Fruit fly (Drosophila melanogaster) whole organism, prepupa: ENCODE results near the gene CG6204.

ENCODE experiments used
- Blimp-1 ChIP-seq: fragments of 200-800 bp; sonication (Bioruptor generic); optimal IDR thresholded peaks from 3 replicates; lab custom pipeline; 2017; ENCODE audit warnings: missing biosample characterization, missing genetic modification characterization, mild to moderate bottlenecking, moderate library complexity, missing genetic modification reagents
- CG10631 ChIP-seq: fragments of 200-800 bp; sonication (Bioruptor generic); optimal IDR thresholded peaks from 2 replicates; lab custom pipeline; 2016; ENCODE audit warnings: missing biosample characterization, missing genetic modification characterization
- CG10669 ChIP-seq: fragments of 200-800 bp; sonication (Bioruptor generic); optimal IDR thresholded peaks from 3 replicates; lab custom pipeline; 2018; ENCODE audit warnings: missing biosample characterization, mild to moderate bottlenecking, missing genetic modification characterization, moderate library complexity
- CG11294 ChIP-seq: fragments of 200-800 bp; sonication (Bioruptor generic); IDR thresholded peaks from 2 replicates; pipeline ENCODE4 v1.3.6; 2022; ENCODE audit warnings: missing biosample characterization, missing genetic modification characterization
- CG11762 ChIP-seq: fragments of 200-800 bp; sonication (Bioruptor generic); optimal IDR thresholded peaks from 3 replicates; lab custom pipeline; 2016; ENCODE audit warnings: missing biosample characterization, missing genetic modification characterization; ENCODE audit not compliant: insufficient read depth
- CG11902 ChIP-seq: fragments of 200-800 bp; sonication (Bioruptor generic); optimal IDR thresholded peaks from 3 replicates; lab custom pipeline; 2016; ENCODE audit warnings: missing biosample characterization, missing genetic modification characterization
- CG15336 ChIP-seq: fragments of 200-800 bp; sonication (Bioruptor generic); IDR thresholded peaks from 2 replicates; pipeline ENCODE4 v1.3.6; 2022; ENCODE audit warnings: missing biosample characterization, missing genetic modification characterization
- CG1621 ChIP-seq: fragments of 200-800 bp; sonication (Bioruptor generic); optimal IDR thresholded peaks from 3 replicates; lab custom pipeline; 2018; ENCODE audit warnings: missing biosample characterization, mild to moderate bottlenecking, missing genetic modification characterization
- CG16779 ChIP-seq: fragments of 200-800 bp; sonication (Bioruptor generic); optimal IDR thresholded peaks from 3 replicates; lab custom pipeline; 2017; ENCODE audit warnings: missing biosample characterization, mild to moderate bottlenecking, missing genetic modification characterization
- CG3032 ChIP-seq: fragments of 200-800 bp; optimal IDR thresholded peaks from 2 replicates; lab custom pipeline; 2019; ENCODE audit warnings: missing biosample characterization, mild to moderate bottlenecking, missing genetic modification characterization, moderate library complexity
- CG31627 ChIP-seq: fragments of 200-800 bp; sonication (Bioruptor generic); optimal IDR thresholded peaks from 3 replicates; lab custom pipeline; 2016; ENCODE audit warnings: missing biosample characterization, missing genetic modification characterization
- CG32006 ChIP-seq: fragments of 200-800 bp; sonication (Bioruptor generic); optimal IDR thresholded peaks from 3 replicates; lab custom pipeline; 2017; ENCODE audit warnings: missing biosample characterization, mild to moderate bottlenecking, missing genetic modification characterization
- CG34406 ChIP-seq: fragments of 200-800 bp; sonication (Bioruptor generic); optimal IDR thresholded peaks from 3 replicates; lab custom pipeline; 2016; ENCODE audit warnings: missing biosample characterization, missing genetic modification characterization
- CG4318 ChIP-seq: fragments of 200-800 bp; sonication (Bioruptor generic); optimal IDR thresholded peaks from 3 replicates; lab custom pipeline; 2017; ENCODE audit warnings: missing biosample characterization, mild to moderate bottlenecking, missing genetic modification characterization
- CG6276 ChIP-seq: fragments of 200-800 bp; sonication (Bioruptor generic); optimal IDR thresholded peaks from 2 replicates; lab custom pipeline; 2017; ENCODE audit warnings: missing biosample characterization, mild to moderate bottlenecking, missing genetic modification characterization
- CG6792 ChIP-seq: fragments of 200-800 bp; sonication (Bioruptor generic); optimal IDR thresholded peaks from 3 replicates; lab custom pipeline; 2016; ENCODE audit warnings: missing biosample characterization, missing genetic modification characterization
- CG6808 ChIP-seq: fragments of 200-800 bp; sonication (Bioruptor generic); optimal IDR thresholded peaks from 3 replicates; lab custom pipeline; 2017; ENCODE audit warnings: missing biosample characterization, missing genetic modification characterization, mild to moderate bottlenecking, moderate library complexity, missing genetic modification reagents
- CG6854 ChIP-seq: fragments of 200-800 bp; sonication (Bioruptor generic); optimal IDR thresholded peaks from 2 replicates; lab custom pipeline; 2017; ENCODE audit warnings: missing biosample characterization, mild to moderate bottlenecking, missing genetic modification characterization
- CG7368 ChIP-seq: fragments of 200-800 bp; sonication (Bioruptor generic); optimal IDR thresholded peaks from 3 replicates; lab custom pipeline; 2016; ENCODE audit warnings: missing biosample characterization, missing genetic modification characterization
- CG8319 ChIP-seq: fragments of 200-800 bp; sonication (Bioruptor generic); optimal IDR thresholded peaks from 3 replicates; lab custom pipeline; 2016; ENCODE audit warnings: missing biosample characterization, missing genetic modification characterization
- CG9139 ChIP-seq: fragments of 200-800 bp; sonication (Bioruptor generic); optimal IDR thresholded peaks from 3 replicates; lab custom pipeline; 2017; ENCODE audit warnings: missing biosample characterization, mild to moderate bottlenecking, missing genetic modification characterization
- Eip75B ChIP-seq: fragments of 200-800 bp; sonication (Bioruptor generic); optimal IDR thresholded peaks from 3 replicates; lab custom pipeline; 2016; ENCODE audit warnings: missing biosample characterization, missing genetic modification characterization
- Eip78C ChIP-seq: fragments of 200-800 bp; sonication (Bioruptor generic); peaks from one replicate; lab custom pipeline; 2016; ENCODE audit warnings: missing biosample characterization, missing genetic modification characterization
- Eip93F ChIP-seq: fragments of 200-800 bp; sonication (Bioruptor generic); optimal IDR thresholded peaks from 2 replicates; lab custom pipeline; 2016; ENCODE audit warnings: missing biosample characterization, mild to moderate bottlenecking, missing genetic modification characterization
- Ets96B ChIP-seq: fragments of 200-800 bp; optimal IDR thresholded peaks from 2 replicates; lab custom pipeline; 2019; ENCODE audit warnings: missing biosample characterization, mild to moderate bottlenecking, missing genetic modification characterization, moderate library complexity
- Gug ChIP-seq: fragments of 200-800 bp; sonication (Bioruptor generic); IDR thresholded peaks from 2 replicates; pipeline ENCODE4 v1.3.6; 2022; ENCODE audit warnings: missing biosample characterization, missing genetic modification characterization
- Hr38 ChIP-seq: sonication (Bioruptor generic); optimal IDR thresholded peaks from 2 replicates; lab custom pipeline; 2016; ENCODE audit warnings: missing biosample characterization, missing genetic modification characterization
- Hr39 ChIP-seq: fragments of 200-800 bp; sonication (Bioruptor generic); optimal IDR thresholded peaks from 2 replicates; lab custom pipeline; 2016; ENCODE audit warnings: missing biosample characterization, missing genetic modification characterization
- Hr4 ChIP-seq: fragments of 200-800 bp; sonication (Bioruptor generic); optimal IDR thresholded peaks from 3 replicates; lab custom pipeline; 2016; ENCODE audit warnings: missing biosample characterization, missing genetic modification characterization
- Lpt ChIP-seq: fragments of 200-800 bp; sonication (Bioruptor generic); optimal IDR thresholded peaks from 3 replicates; lab custom pipeline; 2016; ENCODE audit warnings: missing biosample characterization, missing genetic modification characterization
- Met ChIP-seq: fragments of 200-800 bp; sonication (Bioruptor generic); optimal IDR thresholded peaks from 3 replicates; lab custom pipeline; 2016; ENCODE audit warnings: missing biosample characterization, missing genetic modification characterization
- OdsH ChIP-seq: fragments of 200-800 bp; sonication (Bioruptor generic); optimal IDR thresholded peaks from 3 replicates; lab custom pipeline; 2016; ENCODE audit warnings: missing biosample characterization, missing genetic modification characterization
- Smox ChIP-seq: fragments of 200-800 bp; sonication (Bioruptor generic); optimal IDR thresholded peaks from 3 replicates; lab custom pipeline; 2016; ENCODE audit warnings: missing biosample characterization, missing genetic modification characterization
- Sox102F ChIP-seq: fragments of 200-800 bp; sonication (Bioruptor generic); optimal IDR thresholded peaks from 2 replicates; lab custom pipeline; 2016; ENCODE audit warnings: missing biosample characterization, mild to moderate bottlenecking, missing genetic modification characterization
- Sox14 ChIP-seq: fragments of 200-800 bp; sonication (Bioruptor generic); optimal IDR thresholded peaks from 3 replicates; lab custom pipeline; 2016; ENCODE audit warnings: missing biosample characterization, missing genetic modification characterization
- Sox15 ChIP-seq: fragments of 200-800 bp; sonication (Bioruptor generic); optimal IDR thresholded peaks from 3 replicates; lab custom pipeline; 2016; ENCODE audit warnings: missing biosample characterization, missing genetic modification characterization
- achi ChIP-seq: fragments of 200-800 bp; sonication (Bioruptor generic); optimal IDR thresholded peaks from 3 replicates; lab custom pipeline; 2016; ENCODE audit warnings: missing biosample characterization, missing genetic modification characterization
- acj6 ChIP-seq: fragments of 200-800 bp; sonication (Bioruptor generic); optimal IDR thresholded peaks from 3 replicates; lab custom pipeline; 2016; ENCODE audit warnings: missing biosample characterization, missing genetic modification characterization
- cyc ChIP-seq: fragments of 200-800 bp; sonication (Bioruptor generic); optimal IDR thresholded peaks from 3 replicates; lab custom pipeline; 2016; ENCODE audit warnings: missing biosample characterization, missing genetic modification characterization
- dsx ChIP-seq: fragments of 200-800 bp; optimal IDR thresholded peaks from 3 replicates; lab custom pipeline; 2019; ENCODE audit warnings: missing biosample characterization, mild to moderate bottlenecking, missing genetic modification characterization, moderate library complexity; ENCODE audit not compliant: poor library complexity, severe bottlenecking
- eg ChIP-seq: fragments of 200-800 bp; sonication (Bioruptor generic); IDR thresholded peaks from 3 replicates; pipeline ENCODE4 v1.3.6; 2022; ENCODE audit warnings: missing biosample characterization, missing genetic modification characterization
- fd59A ChIP-seq: fragments of 200-800 bp; sonication (Bioruptor generic); optimal IDR thresholded peaks from 2 replicates; lab custom pipeline; 2017; ENCODE audit warnings: missing biosample characterization, mild to moderate bottlenecking, missing genetic modification characterization, missing genetic modification reagents
- fkh ChIP-seq: fragments of 200-800 bp; sonication (Bioruptor generic); optimal IDR thresholded peaks from 3 replicates; lab custom pipeline; 2017; ENCODE audit warnings: missing biosample characterization, mild to moderate bottlenecking, missing genetic modification characterization, moderate library complexity
- lz ChIP-seq: fragments of 200-800 bp; sonication (Bioruptor generic); optimal IDR thresholded peaks from 3 replicates; lab custom pipeline; 2016; ENCODE audit warnings: missing biosample characterization, missing genetic modification characterization
- net ChIP-seq: fragments of 200-800 bp; sonication (Bioruptor generic); optimal IDR thresholded peaks from 3 replicates; lab custom pipeline; 2016; ENCODE audit warnings: missing biosample characterization, missing genetic modification characterization
- salr ChIP-seq, 2 experiments: fragments of 200-800 bp; sonication (Bioruptor generic); optimal IDR thresholded peaks; 3 replicates each; lab custom pipeline; 2016 to 2018; ENCODE audit warnings: missing biosample characterization in 2 of 2, missing genetic modification characterization in 2 of 2, mild to moderate bottlenecking in 1 of 2
- spab ChIP-seq: fragments of 200-800 bp; sonication (Bioruptor generic); optimal IDR thresholded peaks from 2 replicates; lab custom pipeline; 2017; ENCODE audit warnings: missing biosample characterization, mild to moderate bottlenecking, missing genetic modification characterization, missing genetic modification reagents
- svp ChIP-seq: fragments of 200-800 bp; sonication (Bioruptor generic); peaks from one replicate; lab custom pipeline; 2016; ENCODE audit warnings: missing biosample characterization, missing genetic modification characterization
- topi ChIP-seq: fragments of 200-800 bp; sonication (Bioruptor generic); optimal IDR thresholded peaks from 3 replicates; lab custom pipeline; 2016; ENCODE audit warnings: missing biosample characterization, missing genetic modification characterization
- vri ChIP-seq: fragments of 200-800 bp; sonication (Bioruptor generic); optimal IDR thresholded peaks from 3 replicates; lab custom pipeline; 2016; ENCODE audit warnings: missing biosample characterization, mild to moderate bottlenecking, missing genetic modification characterization

The CG6204 gene

DNA sequence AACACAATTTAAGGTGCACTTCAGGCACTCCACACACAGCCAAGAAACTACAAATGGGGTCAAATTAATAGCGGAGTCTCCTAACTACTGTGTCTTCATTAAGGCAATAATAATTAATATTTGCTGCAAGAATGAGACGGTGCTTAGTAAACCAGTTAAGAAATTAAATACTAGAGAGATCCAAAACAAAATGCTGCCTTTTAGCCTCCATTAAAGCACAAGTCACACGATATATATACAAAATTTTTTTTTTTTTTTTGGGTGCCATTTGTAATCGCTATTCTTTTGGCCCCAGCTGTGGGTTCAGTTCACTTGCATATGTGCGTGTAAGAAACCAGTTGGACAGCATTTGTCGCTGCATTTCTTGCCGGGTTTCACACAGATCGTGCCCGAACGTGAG, 9.8 kb downstream of the CG6204 start (continued):
- TF ChIP-seq Eip93F (GFP tag; lab: Kevin White, UChicago) (peak; percentile 78), CG6854 (peak; percentile 77), CG6808 (GFP tag; lab: Kevin White, UChicago) (peak; percentile 80), net (peak; percentile 85), CG10669 (peak; percentile 72), CG11902 (GFP tag; lab: Kevin White, UChicago) (peak; percentile 69), dsx (GFP tag; lab: Kevin White, UChicago) (peak; percentile 72), OdsH (GFP tag; lab: Kevin White, UChicago) (peak; percentile 88), CG7368 (GFP tag; lab: Kevin White, UChicago) (peak; percentile 79), Blimp-1 (peak; percentile 31), acj6 (peak; percentile 85), achi (peak; percentile 86)

DNA sequence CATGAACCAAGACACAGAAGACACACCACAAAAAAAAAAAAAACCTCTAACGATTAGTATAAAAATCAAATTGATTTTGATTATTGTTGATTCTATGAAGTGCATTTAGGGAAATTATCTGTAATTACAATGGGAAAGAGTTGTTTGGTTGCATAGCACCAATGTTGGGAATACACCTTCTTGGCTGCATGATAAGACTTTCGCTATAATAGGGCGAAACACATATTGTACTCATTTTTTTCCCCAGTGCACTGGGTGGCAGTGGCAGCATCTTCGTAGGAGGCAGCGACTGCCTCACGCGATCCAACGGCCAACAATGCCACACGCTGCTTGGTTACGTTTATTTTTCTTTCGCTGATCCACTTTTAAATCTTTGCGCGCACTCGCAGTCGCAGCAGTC, 10.4 kb downstream of the CG6204 start:
- TF ChIP-seq Eip78C (GFP tag; lab: Kevin White, UChicago): peak; percentile 78
- peak; percentile 28 for TF ChIP-seq Lpt (GFP tag; lab: Kevin White, UChicago)
- no peak for TF ChIP-seq vri
- peak; percentile 82 for TF ChIP-seq Hr4 (GFP tag; lab: Kevin White, UChicago)
- TF ChIP-seq CG8319: no peak
- TF ChIP-seq acj6: peak; percentile 11
- no peak for TF ChIP-seq Blimp-1
- no peak for TF ChIP-seq CG6792 (GFP tag; lab: Kevin White, UChicago)
- TF ChIP-seq Hr39 (GFP tag; lab: Kevin White, UChicago): peak; percentile 19
- no peak for TF ChIP-seq Smox (GFP tag; lab: Kevin White, UChicago)
- TF ChIP-seq salr (GFP tag; optimal IDR thresholded peaks at IDR 0.05; lab: Kevin White, UChicago): no peak
- no peak for TF ChIP-seq topi
- TF ChIP-seq lz: peak; percentile 5
- TF ChIP-seq achi: peak; percentile 34
- peak; percentile 22; the same call in 1 of the 3 replicates for TF ChIP-seq eg
- TF ChIP-seq Gug: no peak
- no peak for TF ChIP-seq CG9139 (GFP tag; lab: Kevin White, UChicago)
- TF ChIP-seq CG6854: no peak
- 0 out of 2 replicates have a peak, but pooled peaks have one; percentile 30 for TF ChIP-seq CG11294
- no peak for TF ChIP-seq Hr38 (GFP tag; lab: Kevin White, UChicago)
- TF ChIP-seq Met (GFP tag; lab: Kevin White, UChicago): no peak
- TF ChIP-seq fkh (GFP tag; lab: Kevin White, UChicago): no peak
- no peak for TF ChIP-seq spab (GFP tag; lab: Kevin White, UChicago)
- peak; percentile 87 for TF ChIP-seq CG32006 (GFP tag; lab: Kevin White, UChicago)
- TF ChIP-seq CG4318: peak; percentile 84
- no peak for TF ChIP-seq CG1621
- no peak for TF ChIP-seq Ets96B (tag; lab: Kevin White, UChicago)
- TF ChIP-seq CG11762 (GFP tag; lab: Kevin White, UChicago): no peak
- TF ChIP-seq Sox15 (GFP tag; lab: Kevin White, UChicago): no peak
- TF ChIP-seq Sox14 (GFP tag; lab: Kevin White, UChicago): peak; percentile 32
- peak; percentile 45 for TF ChIP-seq OdsH (GFP tag; lab: Kevin White, UChicago)
- peak; percentile 22 for TF ChIP-seq CG31627 (GFP tag; lab: Kevin White, UChicago)
- peak; percentile 16 for TF ChIP-seq Eip75B (GFP tag; lab: Kevin White, UChicago)
- peak; percentile 10 for TF ChIP-seq net
- TF ChIP-seq svp (GFP tag; lab: Kevin White, UChicago): no peak
- TF ChIP-seq CG10631 (GFP tag; lab: Kevin White, UChicago): peak; percentile 26
- peak; percentile 49 for TF ChIP-seq CG6276 (GFP tag; lab: Kevin White, UChicago)
- no peak for TF ChIP-seq CG7368 (GFP tag; lab: Kevin White, UChicago)
- TF ChIP-seq Sox102F (GFP tag; lab: Kevin White, UChicago): no peak
- no peak for TF ChIP-seq dsx (GFP tag; lab: Kevin White, UChicago)
- peak; percentile 68 for TF ChIP-seq CG15336
- TF ChIP-seq CG16779: no peak
- peak; percentile 16 for TF ChIP-seq cyc (GFP tag; lab: Kevin White, UChicago)
- TF ChIP-seq CG34406 (GFP tag; lab: Kevin White, UChicago): peak; percentile 12
- TF ChIP-seq fd59A (GFP tag; lab: Kevin White, UChicago): no peak
- peak; percentile 8 for TF ChIP-seq CG3032 (tag; lab: Kevin White, UChicago)
